Worm (Caenorhabditis elegans) whole organism, L4 larva: ENCODE data around the gene T13F2.6.

Experiments used
- D1046.2 ChIP-seq: fragments of 200-800 bp; sonication (Bioruptor generic); IDR thresholded peaks from 2 replicates; pipeline ENCODE4 v1.3.6; 2022; ENCODE audit warnings: missing genetic modification characterization, missing compliant biosample characterization
- F10B5.3 ChIP-seq: sonication (generic microtip); optimal IDR thresholded peaks from 2 replicates; lab custom pipeline; 2016; ENCODE audit warnings: mild to moderate bottlenecking, missing genetic modification characterization, missing compliant biosample characterization
- F26F4.8 ChIP-seq: fragments of 200-800 bp; sonication (Bioruptor generic); conservative IDR thresholded peaks from 2 replicates; pipeline ENCODE4 v1.3.6; 2022; ENCODE audit warnings: missing genetic modification characterization, missing compliant biosample characterization
- R02D3.7 ChIP-seq: fragments of 150-350 bp; sonication (generic microtip); optimal IDR thresholded peaks from 3 replicates; lab custom pipeline; 2014; ENCODE audit warnings: missing biosample characterization, missing genetic modification characterization
- T20F7.1 ChIP-seq: fragments of 200-800 bp; sonication (Bioruptor generic); optimal IDR thresholded peaks from 2 replicates; lab custom pipeline; 2018; ENCODE audit warnings: mild to moderate bottlenecking, missing genetic modification characterization, missing compliant biosample characterization
- T26A8.4 ChIP-seq: fragments of 200-800 bp; sonication (Bioruptor generic); IDR thresholded peaks from 2 replicates; pipeline ENCODE4 v1.3.6; 2022; ENCODE audit warnings: missing genetic modification characterization, missing compliant biosample characterization
- Y105C5A.15 ChIP-seq: fragments of 200-800 bp; sonication (Bioruptor generic); IDR thresholded peaks from 2 replicates; pipeline ENCODE4 v1.3.6; 2022; ENCODE audit warnings: missing genetic modification characterization, missing compliant biosample characterization
- Y75B8A.6 ChIP-seq: fragments of 200-800 bp; sonication (Bioruptor generic); IDR thresholded peaks from 2 replicates; pipeline ENCODE4 v1.3.6; 2022; ENCODE audit warnings: missing genetic modification reagents, missing genetic modification characterization, missing compliant biosample characterization
- aha-1 ChIP-seq: fragments of 150-350 bp; peaks from one replicate; lab custom pipeline; 2014; ENCODE audit warnings: missing biosample characterization, missing genetic modification characterization
- aly-2 ChIP-seq: sonication (generic microtip); optimal IDR thresholded peaks from 2 replicates; lab custom pipeline; 2018; ENCODE audit warnings: missing biosample characterization, missing genetic modification characterization
- ceh-28 ChIP-seq: fragments of 150-350 bp; optimal IDR thresholded peaks from 2 replicates; lab custom pipeline; 2014; ENCODE audit warnings: missing biosample characterization, missing genetic modification reagents, missing genetic modification characterization
- ceh-32 ChIP-seq: sonication (generic microtip); optimal IDR thresholded peaks from 2 replicates; lab custom pipeline; 2016; ENCODE audit warnings: mild to moderate bottlenecking, missing genetic modification characterization, missing compliant biosample characterization; ENCODE audit not compliant: poor library complexity
- ceh-44 ChIP-seq: fragments of 200-800 bp; sonication (Bioruptor generic); IDR thresholded peaks from 2 replicates; pipeline ENCODE4 v1.3.6; 2022; ENCODE audit warnings: missing genetic modification reagents, missing genetic modification characterization, missing compliant biosample characterization
- daf-12 ChIP-seq: fragments of 150-350 bp; optimal IDR thresholded peaks from 2 replicates; lab custom pipeline; 2014; ENCODE audit warnings: missing biosample characterization, missing genetic modification reagents, missing genetic modification characterization
- dmd-6 ChIP-seq: fragments of 200-800 bp; sonication (Bioruptor generic); IDR thresholded peaks from 2 replicates; pipeline ENCODE4 v1.3.6; 2022; ENCODE audit warnings: missing genetic modification reagents, missing genetic modification characterization, missing compliant biosample characterization
- dmd-8 ChIP-seq: fragments of 200-800 bp; sonication (Bioruptor generic); IDR thresholded peaks from 2 replicates; pipeline ENCODE4 v1.3.6; 2022; ENCODE audit warnings: missing genetic modification characterization, missing compliant biosample characterization
- dmd-9 ChIP-seq: fragments of 200-800 bp; sonication (Bioruptor generic); IDR thresholded peaks from 2 replicates; pipeline ENCODE4 v1.3.6; 2022; ENCODE audit warnings: missing genetic modification reagents, missing genetic modification characterization, missing compliant biosample characterization
- dpl-1 ChIP-seq: fragments of 150-350 bp; optimal IDR thresholded peaks from 2 replicates; lab custom pipeline; 2014; ENCODE audit warnings: missing biosample characterization, missing genetic modification reagents, missing genetic modification characterization
- duxl-1 ChIP-seq: sonication (generic microtip); optimal IDR thresholded peaks from 2 replicates; lab custom pipeline; 2016; ENCODE audit warnings: mild to moderate bottlenecking, missing genetic modification characterization, moderate library complexity, missing compliant biosample characterization; ENCODE audit not compliant: poor library complexity
- egl-27 ChIP-seq: sonication (generic microtip); optimal IDR thresholded peaks from 3 replicates; lab custom pipeline; 2017; ENCODE audit warnings: missing biosample characterization, missing genetic modification reagents, missing genetic modification characterization
- egl-43 ChIP-seq: fragments of 200-800 bp; sonication (Bioruptor generic); IDR thresholded peaks from 2 replicates; pipeline ENCODE4 v1.3.6; 2022; ENCODE audit warnings: missing genetic modification reagents, missing genetic modification characterization, missing compliant biosample characterization
- hlh-30 ChIP-seq: sonication (generic microtip); optimal IDR thresholded peaks from 2 replicates; lab custom pipeline; 2017; ENCODE audit warnings: antibody characterized with exemption, mild to moderate bottlenecking, missing genetic modification characterization, missing compliant biosample characterization; ENCODE audit not compliant: insufficient read depth
- hmg-1.1 ChIP-seq: fragments of 200-800 bp; sonication (Bioruptor generic); IDR thresholded peaks from 2 replicates; pipeline ENCODE4 v1.3.6; 2022; ENCODE audit warnings: missing genetic modification reagents, missing genetic modification characterization, missing compliant biosample characterization
- lin-1 ChIP-seq: fragments of 200-800 bp; sonication (Bioruptor generic); IDR thresholded peaks from 2 replicates; pipeline ENCODE4 v1.3.6; 2022; ENCODE audit warnings: missing genetic modification reagents, missing genetic modification characterization, missing compliant biosample characterization
- lin-15B ChIP-seq: fragments of 150-350 bp; sonication (generic microtip); optimal IDR thresholded peaks from 3 replicates; lab custom pipeline; 2014; ENCODE audit warnings: missing biosample characterization, missing genetic modification characterization
- lsy-2 ChIP-seq, 2 experiments: fragments of 150-350 bp in 1 of 2; sonication (generic microtip) in 1 of 2; optimal IDR thresholded peaks; 2 replicates each; lab custom pipeline; 2014 to 2017; ENCODE audit warnings: missing biosample characterization in 2 of 2, missing genetic modification characterization in 2 of 2
- mdt-29 ChIP-seq: fragments of 200-800 bp; sonication (Bioruptor generic); IDR thresholded peaks from 2 replicates; pipeline ENCODE4 v1.3.6; 2022; ENCODE audit warnings: missing genetic modification reagents, missing genetic modification characterization, missing compliant biosample characterization
- mep-1 ChIP-seq: fragments of 150-350 bp; sonication (generic microtip); optimal IDR thresholded peaks from 3 replicates; lab custom pipeline; 2014; ENCODE audit warnings: missing biosample characterization, missing genetic modification characterization
- mes-2 ChIP-seq: sonication (generic microtip); optimal IDR thresholded peaks from 2 replicates; lab custom pipeline; 2016; ENCODE audit warnings: missing genotype, mild to moderate bottlenecking, missing genetic modification characterization, missing compliant biosample characterization; ENCODE audit not compliant: poor library complexity, severe bottlenecking
- mxl-3 ChIP-seq: fragments of 200-800 bp; sonication (Bioruptor generic); optimal IDR thresholded peaks from 2 replicates; lab custom pipeline; 2018; ENCODE audit warnings: mild to moderate bottlenecking, missing genetic modification characterization, missing compliant biosample characterization
- nhr-102 ChIP-seq: sonication (generic microtip); optimal IDR thresholded peaks from 2 replicates; lab custom pipeline; 2016; ENCODE audit warnings: mild to moderate bottlenecking, missing genetic modification characterization, moderate library complexity, missing compliant biosample characterization
- nhr-11 ChIP-seq: fragments of 150-350 bp; optimal IDR thresholded peaks from 2 replicates; lab custom pipeline; 2014; ENCODE audit warnings: missing biosample characterization, missing genetic modification characterization
- nhr-111 ChIP-seq: fragments of 200-800 bp; sonication (Bioruptor generic); optimal IDR thresholded peaks from 2 replicates; lab custom pipeline; 2018; ENCODE audit warnings: mild to moderate bottlenecking, missing genetic modification characterization, missing compliant biosample characterization
- nhr-28 ChIP-seq: fragments of 150-350 bp; optimal IDR thresholded peaks from 2 replicates; lab custom pipeline; 2014; ENCODE audit warnings: missing biosample characterization, missing genetic modification characterization
- nhr-42 ChIP-seq: fragments of 200-800 bp; sonication (Bioruptor generic); IDR thresholded peaks from 2 replicates; pipeline ENCODE4 v1.3.6; 2022; ENCODE audit warnings: missing genetic modification characterization, missing compliant biosample characterization
- nhr-6 ChIP-seq: fragments of 150-350 bp; optimal IDR thresholded peaks from 2 replicates; lab custom pipeline; 2014; ENCODE audit warnings: missing biosample characterization, missing genetic modification characterization
- pha-4 ChIP-seq, 2 experiments: fragments of 150-350 bp in 1 of 2; fragments of 200-800 bp in 1 of 2; sonication (Bioruptor generic) in 1 of 2; IDR thresholded peaks in 1 of 2; optimal IDR thresholded peaks in 1 of 2; 2 replicates each; pipeline versions ENCODE4 v1.3.6 to Lab custom; 2014 to 2022; ENCODE audit warnings: missing genetic modification characterization in 2 of 2, missing genetic modification reagents in 2 of 2, missing biosample characterization in 1 of 2, missing compliant biosample characterization in 1 of 2
- php-3 ChIP-seq: fragments of 200-800 bp; sonication (Bioruptor generic); IDR thresholded peaks from 2 replicates; pipeline ENCODE4 v1.3.6; 2022; ENCODE audit warnings: missing genetic modification reagents, missing genetic modification characterization, missing compliant biosample characterization
- sdz-12 ChIP-seq: fragments of 200-800 bp; sonication (Bioruptor generic); optimal IDR thresholded peaks from 2 replicates; lab custom pipeline; 2018; ENCODE audit warnings: mild to moderate bottlenecking, missing genetic modification characterization, missing compliant biosample characterization
- snpc-1.2 ChIP-seq: fragments of 200-800 bp; sonication (Bioruptor generic); IDR thresholded peaks from 2 replicates; pipeline ENCODE4 v1.3.6; 2022; ENCODE audit warnings: missing genetic modification reagents, missing genetic modification characterization, missing compliant biosample characterization
- snpc-4 ChIP-seq: fragments of 150-350 bp; optimal IDR thresholded peaks from 2 replicates; lab custom pipeline; 2014; ENCODE audit warnings: missing biosample characterization, missing genetic modification characterization
- spr-1 ChIP-seq: sonication (generic microtip); optimal IDR thresholded peaks from 2 replicates; lab custom pipeline; 2016; ENCODE audit warnings: mild to moderate bottlenecking, missing genetic modification characterization, missing compliant biosample characterization
- spr-3 ChIP-seq: fragments of 200-800 bp; sonication (Bioruptor generic); optimal IDR thresholded peaks from 2 replicates; lab custom pipeline; 2018; ENCODE audit warnings: mild to moderate bottlenecking, missing genetic modification characterization, missing compliant biosample characterization
- tag-97 ChIP-seq: fragments of 200-800 bp; sonication (Bioruptor generic); IDR thresholded peaks from 2 replicates; pipeline ENCODE4 v1.3.6; 2022; ENCODE audit warnings: missing genetic modification characterization, missing compliant biosample characterization
- tra-1 ChIP-seq: fragments of 200-800 bp; sonication (Bioruptor generic); IDR thresholded peaks from 2 replicates; pipeline ENCODE4 v1.3.6; 2022; ENCODE audit warnings: missing genetic modification reagents, missing genetic modification characterization, missing compliant biosample characterization
- unc-130 ChIP-seq: sonication (generic microtip); optimal IDR thresholded peaks from 2 replicates; lab custom pipeline; 2016; ENCODE audit warnings: missing genetic modification reagents, missing genetic modification characterization, missing compliant biosample characterization
- vab-7 ChIP-seq: fragments of 200-800 bp; sonication (Bioruptor generic); IDR thresholded peaks from 2 replicates; pipeline ENCODE4 v1.3.6; 2022; ENCODE audit warnings: missing genetic modification reagents, missing genetic modification characterization, missing compliant biosample characterization
- zag-1 ChIP-seq: fragments of 150-350 bp; optimal IDR thresholded peaks from 2 replicates; lab custom pipeline; 2014; ENCODE audit warnings: missing biosample characterization, missing genetic modification characterization
- zfp-2 ChIP-seq: sonication (generic microtip); optimal IDR thresholded peaks from 2 replicates; lab custom pipeline; 2016; ENCODE audit warnings: mild to moderate bottlenecking, missing genetic modification characterization, missing compliant biosample characterization
- zfp-3 ChIP-seq: fragments of 200-800 bp; sonication (Bioruptor generic); conservative IDR thresholded peaks from 2 replicates; pipeline ENCODE4 v1.3.6; 2022; ENCODE audit warnings: missing genetic modification reagents, missing genetic modification characterization, missing compliant biosample characterization
- zip-11 ChIP-seq: fragments of 200-800 bp; sonication (Bioruptor generic); IDR thresholded peaks from 2 replicates; pipeline ENCODE4 v1.3.6; 2022; ENCODE audit warnings: missing genetic modification characterization, missing compliant biosample characterization
- ztf-11 ChIP-seq: fragments of 150-350 bp; optimal IDR thresholded peaks from 2 replicates; lab custom pipeline; 2014; ENCODE audit warnings: missing biosample characterization, missing genetic modification characterization

Gene T13F2.6

ce11 chrIV:9801418-9801817 is 23.3 kb downstream of the T13F2.6 start:
- TF ChIP-seq aly-2 (no peak), pha-4 (GFP tag; IDR thresholded peaks at IDR 0.05; lab: Robert Waterston, UW) (peak; percentile 36; the same call in 1 of the 2 replicates), pha-4 (tag; optimal IDR thresholded peaks at IDR 0.05; lab: Kevin White, UChicago) (no peak), egl-27 (no peak), Y75B8A.6 (no peak), unc-130 (GFP tag; lab: Kevin White, UChicago) (no peak), nhr-111 (no peak), duxl-1 (no peak), dmd-8 (GFP tag; lab: Robert Waterston, UW) (no peak), dmd-9 (no peak), daf-12 (tag; lab: Kevin White, UChicago) (no peak), lin-15B (no peak), tag-97 (GFP tag; lab: Robert Waterston, UW) (no peak), aha-1 (tag; lab: Kevin White, UChicago) (peak; percentile 83), T20F7.1 (GFP tag; lab: Kevin White, UChicago) (peak; percentile 53), nhr-6 (tag; lab: Kevin White, UChicago) (no peak), F10B5.3 (tag; lab: Kevin White, UChicago) (no peak), mxl-3 (GFP tag; lab: Kevin White, UChicago) (peak; percentile 28), ceh-28 (no peak), ztf-11 (tag; lab: Kevin White, UChicago) (no peak), mes-2 (peak; percentile 26), hlh-30 (tag; lab: Kevin White, UChicago) (peak; percentile 59), zfp-2 (tag; lab: Kevin White, UChicago) (no peak), ceh-32 (tag; lab: Kevin White, UChicago) (no peak), spr-3 (GFP tag; lab: Kevin White, UChicago) (no peak), sdz-12 (GFP tag; lab: Kevin White, UChicago) (no peak), dpl-1 (GFP tag; lab: Kevin White, UChicago) (no peak), nhr-102 (tag; lab: Kevin White, UChicago) (peak; percentile 63), Y105C5A.15 (GFP tag; lab: Robert Waterston, UW) (no peak), nhr-42 (no peak), F26F4.8 (no peak), zip-11 (GFP tag; lab: Robert Waterston, UW) (no peak), ceh-44 (GFP tag; lab: Robert Waterston, UW) (no peak), php-3 (GFP tag; lab: Robert Waterston, UW) (peak; percentile 99), snpc-1.2 (GFP tag; lab: Robert Waterston, UW) (no peak), lsy-2 (tag; optimal IDR thresholded peaks at IDR 0.05; lab: Kevin White, UChicago) (peak in 1 of 2 experiments; percentile 70), lin-1 (GFP tag; lab: Robert Waterston, UW) (peak; percentile 95), spr-1 (tag; lab: Kevin White, UChicago) (no peak), zfp-3 (GFP tag; lab: Robert Waterston, UW) (0 out of 2 replicates have a peak, but pooled peaks have one; percentile 33), mep-1 (tag; lab: Kevin White, UChicago) (peak; percentile 40), nhr-11 (tag; lab: Kevin White, UChicago) (no peak), D1046.2 (no peak), nhr-28 (tag; lab: Kevin White, UChicago) (peak; percentile 98), tra-1 (peak; percentile 97), vab-7 (GFP tag; lab: Robert Waterston, UW) (no peak), T26A8.4 (no peak), hmg-1.1 (GFP tag; lab: Robert Waterston, UW) (no peak), zag-1 (tag; lab: Kevin White, UChicago) (no peak), egl-43 (no peak), mdt-29 (peak; percentile 70), dmd-6 (GFP tag; lab: Robert Waterston, UW) (peak; percentile 98), R02D3.7 (tag; lab: Kevin White, UChicago) (no peak), snpc-4 (tag; lab: Kevin White, UChicago) (no peak)
